Worm (Caenorhabditis elegans) whole organism, L2 larva: Measurements from ENCODE around the gene F26G1.1.
"Not testable (repeated sequence)": the region's sequence is repeated elsewhere in the genome, so short reads cannot be mapped to it uniquely, and the experiment has no call there.

Experiments used
- R02D3.7 ChIP-seq: fragments of 150-350 bp; optimal IDR thresholded peaks from 2 replicates; lab custom pipeline; 2014; ENCODE audit warnings: missing biosample characterization, missing genetic modification characterization
- Y55F3AM.14 ChIP-seq: fragments of 200-800 bp; sonication (Bioruptor generic); optimal IDR thresholded peaks from 2 replicates; lab custom pipeline; 2018; ENCODE audit warnings: mild to moderate bottlenecking, missing genetic modification characterization, missing compliant biosample characterization
- ceh-82 ChIP-seq: fragments of 150-350 bp; optimal IDR thresholded peaks from 2 replicates; lab custom pipeline; 2014; ENCODE audit warnings: missing biosample characterization, missing genetic modification characterization
- crh-2 ChIP-seq: sonication (generic microtip); optimal IDR thresholded peaks from 2 replicates; lab custom pipeline; 2017; ENCODE audit warnings: missing biosample characterization, missing genetic modification characterization
- dmd-4 ChIP-seq: sonication (generic microtip); optimal IDR thresholded peaks from 2 replicates; lab custom pipeline; 2017; ENCODE audit warnings: missing biosample characterization, missing genetic modification characterization
- elt-3 ChIP-seq: sonication (generic microtip); optimal IDR thresholded peaks from 2 replicates; lab custom pipeline; 2017; ENCODE audit warnings: missing biosample characterization, missing genetic modification characterization
- mbf-1 ChIP-seq: sonication (generic microtip); optimal IDR thresholded peaks from 2 replicates; lab custom pipeline; 2017; ENCODE audit warnings: missing biosample characterization, missing genetic modification characterization
- nhr-129 ChIP-seq: fragments of 150-350 bp; optimal IDR thresholded peaks from 2 replicates; lab custom pipeline; 2014; ENCODE audit warnings: missing biosample characterization, missing genetic modification characterization
- nhr-21 ChIP-seq: fragments of 150-350 bp; optimal IDR thresholded peaks from 2 replicates; lab custom pipeline; 2014; ENCODE audit warnings: missing biosample characterization, missing genetic modification characterization
- nhr-25 ChIP-seq: fragments of 150-350 bp; sonication (generic microtip); optimal IDR thresholded peaks from 3 replicates; lab custom pipeline; 2014; ENCODE audit warnings: missing biosample characterization, missing genetic modification characterization
- skn-1 ChIP-seq: sonication (generic microtip); optimal IDR thresholded peaks from 2 replicates; lab custom pipeline; 2017; ENCODE audit warnings: missing biosample characterization, missing genetic modification characterization
- unc-55 ChIP-seq: fragments of 150-350 bp; sonication (generic microtip); optimal IDR thresholded peaks from 3 replicates; lab custom pipeline; 2014; ENCODE audit warnings: missing biosample characterization, missing genetic modification reagents, missing genetic modification characterization
- ztf-1 ChIP-seq: fragments of 200-800 bp; sonication (Bioruptor generic); conservative IDR thresholded peaks from 2 replicates; pipeline ENCODE4 v1.3.6; 2022; ENCODE audit warnings: missing genetic modification characterization, missing compliant biosample characterization

The F26G1.1 gene

DNA sequence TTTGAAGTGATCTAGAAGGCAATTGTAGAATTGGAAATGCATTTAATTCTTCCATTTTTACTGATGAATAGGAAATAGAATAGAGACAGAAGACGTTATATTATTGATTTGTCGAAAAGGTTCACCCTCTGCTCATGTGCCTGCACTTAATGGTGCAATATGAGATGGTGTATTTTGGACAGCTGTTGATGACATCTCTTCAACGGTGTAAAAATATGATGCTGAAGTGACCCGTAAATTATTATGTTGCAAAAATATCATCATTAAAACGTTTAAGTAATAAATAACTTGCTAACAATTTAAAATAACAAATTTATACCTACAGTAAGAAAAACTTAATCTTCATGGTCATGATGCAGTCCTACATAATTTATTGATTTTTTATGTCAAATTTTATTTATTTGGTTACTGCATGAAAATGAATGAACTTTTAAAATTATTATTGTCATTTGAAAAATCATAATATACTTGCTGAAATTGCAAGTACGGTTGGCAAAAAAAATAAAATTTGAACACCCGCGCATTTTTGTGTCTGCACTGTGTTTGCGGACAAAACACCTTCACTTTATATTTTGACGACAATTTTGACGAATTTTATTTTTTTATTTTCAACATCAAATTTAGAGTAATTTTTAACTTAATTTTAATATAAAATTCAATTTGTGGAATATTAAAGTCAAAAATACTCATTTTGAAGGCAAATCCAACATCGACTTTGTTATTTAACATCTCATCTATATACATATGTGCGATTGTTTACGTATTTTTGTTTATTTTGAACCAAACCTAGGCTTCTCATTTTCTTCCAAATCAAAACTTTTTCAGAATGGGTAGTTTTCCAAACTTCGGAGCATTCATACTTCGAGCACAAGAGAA, 36.6 kb downstream of the F26G1.1 start, which contains the start of the genes fbxb-88 and tbck-1 (continued):
- TF ChIP-seq skn-1 (tag; lab: Kevin White, UChicago): no peak

DNA sequence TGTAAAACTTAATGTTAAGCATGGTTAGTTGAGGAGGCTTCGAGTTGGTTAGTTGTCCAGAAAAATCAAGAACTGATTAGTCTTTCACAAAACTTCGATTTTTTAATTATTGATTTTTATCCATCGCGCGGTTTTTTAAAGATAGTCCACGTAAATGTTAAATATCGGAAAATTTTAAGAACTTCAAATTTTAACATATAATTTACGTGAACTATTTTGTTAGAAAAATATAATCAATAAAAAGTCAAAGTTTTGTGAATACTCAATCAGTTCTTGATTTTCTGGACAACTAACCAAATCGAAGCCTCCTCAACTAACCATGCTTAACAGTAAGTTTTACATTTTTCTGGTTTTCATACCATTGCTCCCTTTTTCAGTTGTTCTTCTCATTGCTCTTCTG, 43.3 kb downstream of the F26G1.1 start, which contains the start of the genes C33F10.11 and C33F10.1:
C33F10.11 (minus strand) TSS at position 101 of the 400 bp plus-strand sequence.
C33F10.1 (plus strand) TSS at position 263 of the 400 bp plus-strand sequence.
- no peak for TF ChIP-seq ztf-1 (GFP tag; lab: Robert Waterston, UW)
- TF ChIP-seq crh-2 (tag; lab: Kevin White, UChicago): no peak
- TF ChIP-seq nhr-129 (tag; lab: Kevin White, UChicago): no peak
- TF ChIP-seq dmd-4: no peak
- TF ChIP-seq unc-55: no peak
- no peak for TF ChIP-seq ceh-82 (tag; lab: Kevin White, UChicago)
- no peak for TF ChIP-seq mbf-1 (tag; lab: Kevin White, UChicago)
- TF ChIP-seq elt-3 (tag; lab: Kevin White, UChicago): no peak
- TF ChIP-seq nhr-21 (tag; lab: Kevin White, UChicago): no peak

DNA sequence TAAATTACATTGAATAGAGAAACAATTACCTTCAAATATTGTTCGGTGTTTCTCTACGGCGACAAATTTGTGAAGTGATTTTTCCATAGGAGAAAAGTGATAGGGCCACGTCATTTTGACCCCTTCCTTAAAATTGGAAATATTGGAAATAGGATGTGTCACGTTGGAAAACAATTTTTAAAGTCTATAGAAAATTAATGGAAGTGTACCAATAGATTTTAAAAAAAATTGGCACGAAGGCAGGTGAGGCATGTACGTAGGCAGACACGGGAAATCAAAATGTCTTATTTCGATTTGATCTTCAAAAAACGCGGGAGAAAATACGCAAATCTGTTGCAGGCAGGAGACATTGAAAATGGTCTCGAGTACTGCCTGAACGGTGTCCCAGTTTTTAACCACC, 46.2 kb downstream of the F26G1.1 start, which contains the start of gene C33F10.12:
C33F10.12 (minus strand) TSS at position 101 of the 400 bp plus-strand sequence.
- TF ChIP-seq crh-2 (tag; lab: Kevin White, UChicago) (no peak), nhr-129 (tag; lab: Kevin White, UChicago) (no peak), Y55F3AM.14 (no peak)

DNA sequence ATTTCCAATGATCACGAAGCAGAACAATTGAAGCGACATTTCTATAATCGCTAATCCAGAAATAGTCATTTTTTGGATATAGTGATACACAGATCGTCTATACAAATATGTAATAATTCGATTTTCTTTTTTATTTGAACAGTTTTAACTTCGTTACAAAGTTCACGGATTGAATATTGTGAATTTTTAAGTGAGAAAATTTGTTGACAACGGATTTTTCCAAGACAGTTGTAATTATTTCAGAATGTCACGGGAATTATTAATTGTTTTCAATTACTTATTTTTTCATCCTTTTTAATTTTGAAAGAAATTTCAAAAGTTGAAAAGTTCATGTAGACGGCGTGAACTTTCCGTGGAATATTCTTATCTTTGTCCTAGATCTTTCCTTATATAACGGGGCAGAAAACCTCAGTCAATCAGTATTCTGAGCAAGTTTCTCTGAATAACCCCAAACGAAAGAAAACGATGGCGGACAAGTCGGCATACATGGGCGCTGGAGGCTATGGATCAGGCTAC, 50.8 kb downstream of the F26G1.1 start, which contains the start of the genes T23B7.2 and nspd-4:
T23B7.2 (minus strand) TSS at position 101 of the 516 bp plus-strand sequence.
nspd-4 (plus strand) TSS at position 466 of the 516 bp plus-strand sequence.
- not testable (repeated sequence) for TF ChIP-seq nhr-25, R02D3.7, ceh-82 (tag; lab: Kevin White, UChicago)
- TF ChIP-seq, all 48 proteins: peak for 0; not testable (repeated sequence) for 48
